Fruit fly (Drosophila melanogaster) whole organism, prepupa: ENCODE data around the gene Ip259.

Experiments
- Blimp-1 ChIP-seq: fragments of 200-800 bp; sonication (Bioruptor generic); optimal IDR thresholded peaks from 3 replicates; lab custom pipeline; 2017; ENCODE audit warnings: missing biosample characterization, missing genetic modification characterization, mild to moderate bottlenecking, moderate library complexity, missing genetic modification reagents
- CG34406 ChIP-seq: fragments of 200-800 bp; sonication (Bioruptor generic); optimal IDR thresholded peaks from 3 replicates; lab custom pipeline; 2016; ENCODE audit warnings: missing biosample characterization, missing genetic modification characterization
- CG3919 ChIP-seq: fragments of 200-800 bp; sonication (Bioruptor generic); optimal IDR thresholded peaks from 3 replicates; lab custom pipeline; 2016; ENCODE audit warnings: missing biosample characterization, missing genetic modification characterization
- Eip78C ChIP-seq: fragments of 200-800 bp; sonication (Bioruptor generic); peaks from one replicate; lab custom pipeline; 2016; ENCODE audit warnings: missing biosample characterization, missing genetic modification characterization
- Met ChIP-seq: fragments of 200-800 bp; sonication (Bioruptor generic); optimal IDR thresholded peaks from 3 replicates; lab custom pipeline; 2016; ENCODE audit warnings: missing biosample characterization, missing genetic modification characterization
- salr ChIP-seq, 2 experiments: fragments of 200-800 bp; sonication (Bioruptor generic); optimal IDR thresholded peaks; 3 replicates each; lab custom pipeline; 2016 to 2018; ENCODE audit warnings: missing biosample characterization in 2 of 2, missing genetic modification characterization in 2 of 2, mild to moderate bottlenecking in 1 of 2
- spab ChIP-seq: fragments of 200-800 bp; sonication (Bioruptor generic); optimal IDR thresholded peaks from 2 replicates; lab custom pipeline; 2017; ENCODE audit warnings: missing biosample characterization, mild to moderate bottlenecking, missing genetic modification characterization, missing genetic modification reagents

DNA sequence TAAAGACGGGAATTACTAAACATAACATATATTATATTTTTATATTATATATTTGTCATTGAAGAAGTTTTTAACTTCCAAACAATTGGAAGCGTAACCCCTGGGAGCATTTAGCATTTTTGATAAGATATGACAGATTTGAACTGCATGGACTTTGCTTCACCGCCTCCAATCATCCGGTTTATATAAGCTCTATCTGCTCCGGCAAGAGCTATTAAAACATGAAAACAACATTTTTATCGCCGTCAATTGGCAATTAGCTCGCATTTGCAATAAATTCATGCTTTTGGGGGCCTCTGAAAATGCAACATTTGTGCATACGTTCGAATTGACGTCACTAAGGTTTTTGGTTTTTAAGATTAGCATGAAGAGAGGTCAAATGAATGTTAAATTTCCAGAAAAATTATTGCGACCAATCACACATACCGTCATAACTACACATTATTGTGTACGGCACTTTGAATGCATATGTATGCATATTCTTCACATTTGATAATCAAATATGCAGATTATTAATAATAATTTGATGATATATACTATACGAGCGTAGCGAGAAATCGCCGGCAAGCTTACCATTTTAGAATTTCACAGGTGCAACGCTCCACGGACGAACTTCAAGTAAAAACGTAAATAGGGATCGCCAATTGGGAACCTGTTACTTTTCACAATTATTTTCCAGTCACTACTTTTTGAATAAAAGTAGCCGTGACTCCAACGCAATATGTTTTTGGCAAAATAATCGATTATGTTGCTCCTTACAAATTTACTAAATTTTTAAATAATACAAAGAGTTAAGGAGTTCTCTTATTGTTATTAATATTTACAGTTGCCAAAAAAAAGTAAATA, 12.3 kb upstream of the Ip259 start, which contains the start of gene Mdh1:
- TF ChIP-seq Eip78C (peak; percentile 64), CG3919 (GFP tag; lab: Kevin White, UChicago) (no peak), spab (GFP tag; lab: Kevin White, UChicago) (no peak), CG34406 (GFP tag; lab: Kevin White, UChicago) (no peak), Blimp-1 (GFP tag; lab: Kevin White, UChicago) (no peak), Met (GFP tag; lab: Kevin White, UChicago) (no peak), salr (GFP tag; optimal IDR thresholded peaks at IDR 0.05; lab: Kevin White, UChicago) (no peak)
